Worm (Caenorhabditis elegans) whole organism, L4 larva: ENCODE measurements around the gene fbxb-78.
A peak's percentile ranks its signal among the peaks of the same experiment; 100 is the strongest.

ENCODE experiments used
- F44E2.7 ChIP-seq: fragments of 200-800 bp; sonication (Bioruptor generic); IDR thresholded peaks from 2 replicates; pipeline ENCODE4 v2.1.2; 2022; ENCODE audit warnings: missing genetic modification characterization, missing compliant biosample characterization
- R02D3.7 ChIP-seq: fragments of 150-350 bp; sonication (generic microtip); optimal IDR thresholded peaks from 3 replicates; lab custom pipeline; 2014; ENCODE audit warnings: missing biosample characterization, missing genetic modification characterization
- T20F7.1 ChIP-seq: fragments of 200-800 bp; sonication (Bioruptor generic); optimal IDR thresholded peaks from 2 replicates; lab custom pipeline; 2018; ENCODE audit warnings: mild to moderate bottlenecking, missing genetic modification characterization, missing compliant biosample characterization
- T26A8.4 ChIP-seq: fragments of 200-800 bp; sonication (Bioruptor generic); IDR thresholded peaks from 2 replicates; pipeline ENCODE4 v1.3.6; 2022; ENCODE audit warnings: missing genetic modification characterization, missing compliant biosample characterization
- Y105C5A.15 ChIP-seq: fragments of 200-800 bp; sonication (Bioruptor generic); IDR thresholded peaks from 2 replicates; pipeline ENCODE4 v1.3.6; 2022; ENCODE audit warnings: missing genetic modification characterization, missing compliant biosample characterization
- Y48G9A.11 ChIP-seq: fragments of 200-800 bp; sonication (Bioruptor generic); IDR thresholded peaks from 2 replicates; pipeline ENCODE4 v1.3.6; 2022; ENCODE audit warnings: missing genetic modification reagents, missing genetic modification characterization, missing compliant biosample characterization
- aha-1 ChIP-seq: fragments of 150-350 bp; peaks from one replicate; lab custom pipeline; 2014; ENCODE audit warnings: missing biosample characterization, missing genetic modification characterization
- aly-2 ChIP-seq: sonication (generic microtip); optimal IDR thresholded peaks from 2 replicates; lab custom pipeline; 2018; ENCODE audit warnings: missing biosample characterization, missing genetic modification characterization
- arid-1 ChIP-seq: fragments of 200-800 bp; sonication (Bioruptor generic); conservative IDR thresholded peaks from 2 replicates; pipeline ENCODE4 v1.3.6; 2022; ENCODE audit warnings: missing genetic modification reagents, missing genetic modification characterization, missing compliant biosample characterization
- ceh-44 ChIP-seq: fragments of 200-800 bp; sonication (Bioruptor generic); IDR thresholded peaks from 2 replicates; pipeline ENCODE4 v1.3.6; 2022; ENCODE audit warnings: missing genetic modification reagents, missing genetic modification characterization, missing compliant biosample characterization
- ces-1 ChIP-seq: fragments of 150-350 bp; sonication (generic microtip); optimal IDR thresholded peaks from 4 replicates; lab custom pipeline; 2014; ENCODE audit warnings: missing biosample characterization, missing genetic modification reagents, missing genetic modification characterization
- dmd-8 ChIP-seq: fragments of 200-800 bp; sonication (Bioruptor generic); IDR thresholded peaks from 2 replicates; pipeline ENCODE4 v1.3.6; 2022; ENCODE audit warnings: missing genetic modification characterization, missing compliant biosample characterization
- dpl-1 ChIP-seq: fragments of 150-350 bp; optimal IDR thresholded peaks from 2 replicates; lab custom pipeline; 2014; ENCODE audit warnings: missing biosample characterization, missing genetic modification reagents, missing genetic modification characterization
- dve-1 ChIP-seq: sonication (generic microtip); optimal IDR thresholded peaks from 2 replicates; lab custom pipeline; 2017; ENCODE audit warnings: antibody characterized with exemption, mild to moderate bottlenecking, missing genetic modification characterization, missing compliant biosample characterization; ENCODE audit not compliant: insufficient read depth
- egl-27 ChIP-seq: sonication (generic microtip); optimal IDR thresholded peaks from 3 replicates; lab custom pipeline; 2017; ENCODE audit warnings: missing biosample characterization, missing genetic modification reagents, missing genetic modification characterization
- fos-1 ChIP-seq: fragments of 150-350 bp; optimal IDR thresholded peaks from 2 replicates; lab custom pipeline; 2014; ENCODE audit warnings: missing biosample characterization, missing genetic modification characterization
- hlh-11 ChIP-seq: fragments of 200-800 bp; sonication (Bioruptor generic); optimal IDR thresholded peaks from 2 replicates; lab custom pipeline; 2018; ENCODE audit warnings: mild to moderate bottlenecking, missing genetic modification characterization, missing compliant biosample characterization
- hmg-1.1 ChIP-seq: fragments of 200-800 bp; sonication (Bioruptor generic); IDR thresholded peaks from 2 replicates; pipeline ENCODE4 v1.3.6; 2022; ENCODE audit warnings: missing genetic modification reagents, missing genetic modification characterization, missing compliant biosample characterization
- lim-7 ChIP-seq: fragments of 200-800 bp; sonication (Bioruptor generic); IDR thresholded peaks from 2 replicates; pipeline ENCODE4 v1.3.6; 2022; ENCODE audit warnings: missing genetic modification characterization, missing compliant biosample characterization
- lin-1 ChIP-seq: fragments of 200-800 bp; sonication (Bioruptor generic); IDR thresholded peaks from 2 replicates; pipeline ENCODE4 v1.3.6; 2022; ENCODE audit warnings: missing genetic modification reagents, missing genetic modification characterization, missing compliant biosample characterization
- lin-29 ChIP-seq: fragments of 200-800 bp; sonication (Bioruptor generic); IDR thresholded peaks from 2 replicates; pipeline ENCODE4 v1.3.6; 2022; ENCODE audit warnings: missing genetic modification reagents, missing genetic modification characterization, missing compliant biosample characterization
- lin-38 ChIP-seq: fragments of 200-800 bp; sonication (Bioruptor generic); IDR thresholded peaks from 2 replicates; pipeline ENCODE4 v1.3.6; 2022; ENCODE audit warnings: missing genetic modification reagents, missing genetic modification characterization, missing compliant biosample characterization
- lir-3 ChIP-seq: sonication (generic microtip); optimal IDR thresholded peaks from 2 replicates; lab custom pipeline; 2016; ENCODE audit warnings: mild to moderate bottlenecking, missing genetic modification characterization, missing compliant biosample characterization
- madf-9 ChIP-seq: fragments of 200-800 bp; sonication (Bioruptor generic); conservative IDR thresholded peaks from 2 replicates; pipeline ENCODE4 v1.3.6; 2022; ENCODE audit warnings: missing genetic modification reagents, missing genetic modification characterization, missing compliant biosample characterization
- mep-1 ChIP-seq: fragments of 150-350 bp; sonication (generic microtip); optimal IDR thresholded peaks from 3 replicates; lab custom pipeline; 2014; ENCODE audit warnings: missing biosample characterization, missing genetic modification characterization
- mes-2 ChIP-seq: sonication (generic microtip); optimal IDR thresholded peaks from 2 replicates; lab custom pipeline; 2016; ENCODE audit warnings: missing genotype, mild to moderate bottlenecking, missing genetic modification characterization, missing compliant biosample characterization; ENCODE audit not compliant: poor library complexity, severe bottlenecking
- mxl-3 ChIP-seq: fragments of 200-800 bp; sonication (Bioruptor generic); optimal IDR thresholded peaks from 2 replicates; lab custom pipeline; 2018; ENCODE audit warnings: mild to moderate bottlenecking, missing genetic modification characterization, missing compliant biosample characterization
- nhr-237 ChIP-seq: sonication (generic microtip); optimal IDR thresholded peaks from 2 replicates; lab custom pipeline; 2017; ENCODE audit warnings: missing biosample characterization, missing genetic modification characterization
- nhr-42 ChIP-seq: fragments of 200-800 bp; sonication (Bioruptor generic); IDR thresholded peaks from 2 replicates; pipeline ENCODE4 v1.3.6; 2022; ENCODE audit warnings: missing genetic modification characterization, missing compliant biosample characterization
- nhr-48 ChIP-seq: sonication (generic microtip); optimal IDR thresholded peaks from 2 replicates; lab custom pipeline; 2016; ENCODE audit warnings: mild to moderate bottlenecking, missing genetic modification characterization, missing compliant biosample characterization
- nhr-6 ChIP-seq: fragments of 150-350 bp; optimal IDR thresholded peaks from 2 replicates; lab custom pipeline; 2014; ENCODE audit warnings: missing biosample characterization, missing genetic modification characterization
- set-16 ChIP-seq: fragments of 200-800 bp; sonication (Bioruptor generic); IDR thresholded peaks from 2 replicates; pipeline ENCODE4 v1.3.6; 2022; ENCODE audit warnings: missing genetic modification reagents, missing genetic modification characterization, missing compliant biosample characterization
- snpc-1.2 ChIP-seq: fragments of 200-800 bp; sonication (Bioruptor generic); IDR thresholded peaks from 2 replicates; pipeline ENCODE4 v1.3.6; 2022; ENCODE audit warnings: missing genetic modification reagents, missing genetic modification characterization, missing compliant biosample characterization
- unc-39 ChIP-seq: sonication (generic microtip); optimal IDR thresholded peaks from 2 replicates; lab custom pipeline; 2017; ENCODE audit warnings: missing biosample characterization, missing genetic modification characterization
- unc-62 ChIP-seq, 3 experiments: fragments of 150-350 bp in 1 of 3; sonication (generic microtip); optimal IDR thresholded peaks in 2 of 3; peaks in 1 of 3; 1 replicate in 1 of 3; 2 replicates in 2 of 3; lab custom pipeline; 2014 to 2017; ENCODE audit warnings: missing biosample characterization in 3 of 3, missing genetic modification characterization in 3 of 3, missing genetic modification reagents in 3 of 3, missing genotype in 1 of 3
- zfp-2 ChIP-seq: sonication (generic microtip); optimal IDR thresholded peaks from 2 replicates; lab custom pipeline; 2016; ENCODE audit warnings: mild to moderate bottlenecking, missing genetic modification characterization, missing compliant biosample characterization
- ztf-11 ChIP-seq: fragments of 150-350 bp; optimal IDR thresholded peaks from 2 replicates; lab custom pipeline; 2014; ENCODE audit warnings: missing biosample characterization, missing genetic modification characterization

The fbxb-78 gene

DNA sequence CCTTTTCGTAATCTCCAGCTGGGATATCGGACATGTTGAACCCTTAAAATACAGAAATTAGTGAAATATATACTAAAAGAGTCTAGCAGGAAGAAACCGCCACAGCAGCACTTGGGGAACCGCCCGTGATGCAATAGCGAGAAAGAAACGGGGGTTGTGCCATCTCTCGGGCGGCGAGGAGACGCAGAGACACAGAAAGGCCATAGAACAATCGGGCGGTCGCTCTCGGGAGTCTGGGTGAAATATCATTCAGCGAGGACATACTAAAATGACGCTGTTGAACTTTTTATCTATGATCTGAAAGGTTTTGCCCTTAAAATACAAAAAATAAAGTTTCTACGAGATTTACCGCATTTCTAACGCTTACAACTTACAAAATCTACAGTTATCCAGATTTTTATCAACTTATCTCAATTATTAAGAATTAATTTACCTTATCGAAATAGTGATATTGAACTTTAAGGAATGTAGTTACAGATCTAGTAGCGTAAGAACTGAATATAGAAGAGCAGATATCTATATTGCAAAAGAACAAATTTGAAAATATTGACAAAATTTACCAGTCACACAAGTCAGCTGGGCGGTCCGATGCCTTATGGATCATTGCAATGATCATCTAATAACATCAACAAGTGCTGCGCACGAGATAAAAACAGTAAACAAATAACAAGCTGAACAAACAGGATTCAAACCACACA, 11.2 kb downstream of the fbxb-78 start, which contains the start of gene cyc-2.1 (continued):
- TF ChIP-seq aha-1 (tag; lab: Kevin White, UChicago) = peak; percentile 92
- peak; percentile 80 for TF ChIP-seq mep-1 (tag; lab: Kevin White, UChicago)
- TF ChIP-seq lin-38 = peak; percentile 79
- peak; percentile 17 for TF ChIP-seq dpl-1
- no peak for TF ChIP-seq lin-29 (GFP tag; lab: Robert Waterston, UW)
- no peak for TF ChIP-seq ztf-11 (tag; lab: Kevin White, UChicago)
- peak; percentile 57 for TF ChIP-seq nhr-48
- peak; percentile 82 for TF ChIP-seq snpc-1.2 (GFP tag; lab: Robert Waterston, UW)
- TF ChIP-seq R02D3.7 = no peak
- TF ChIP-seq Y48G9A.11 (GFP tag; lab: Robert Waterston, UW) = peak; percentile 28; the same call in 1 of the 2 replicates
- 0 out of 2 replicates have a peak, but pooled peaks have one; percentile 54 for TF ChIP-seq dmd-8 (GFP tag; lab: Robert Waterston, UW)
- TF ChIP-seq fos-1 (tag; lab: Kevin White, UChicago) = no peak
- TF ChIP-seq lin-1 (GFP tag; lab: Robert Waterston, UW) = peak; percentile 63; the same call in 1 of the 2 replicates
- peak; percentile 62 for TF ChIP-seq dve-1 (tag; lab: Kevin White, UChicago)
- peak in 1 of 2 experiments; percentile 8 for TF ChIP-seq unc-62 (GFP tag; optimal IDR thresholded peaks at IDR 0.05 in 1 of 2; lab: Kevin White, UChicago)
- TF ChIP-seq unc-62 (tag; optimal IDR thresholded peaks at IDR 0.05; lab: Kevin White, UChicago) = no peak
- peak; percentile 50 for TF ChIP-seq T20F7.1 (GFP tag; lab: Kevin White, UChicago)
- peak; percentile 85 for TF ChIP-seq hlh-11 (tag; lab: Kevin White, UChicago)
- peak; percentile 64 for TF ChIP-seq Y105C5A.15
- TF ChIP-seq mxl-3 (GFP tag; lab: Kevin White, UChicago) = peak; percentile 45
- TF ChIP-seq aly-2 (tag; lab: Kevin White, UChicago) = no peak
- peak; percentile 73 for TF ChIP-seq T26A8.4 (GFP tag; lab: Robert Waterston, UW)
- TF ChIP-seq unc-39 (tag; lab: Kevin White, UChicago) = no peak
- TF ChIP-seq nhr-6 (tag; lab: Kevin White, UChicago) = peak; percentile 61
- peak; percentile 51; the same call in 1 of the 2 replicates for TF ChIP-seq hmg-1.1 (GFP tag; lab: Robert Waterston, UW)
- peak; percentile 71 for TF ChIP-seq arid-1
- TF ChIP-seq mes-2 = peak; percentile 76
- TF ChIP-seq nhr-237 = peak; percentile 21
- TF ChIP-seq ces-1 = no peak
- TF ChIP-seq egl-27 (tag; lab: Kevin White, UChicago) = no peak
- TF ChIP-seq zfp-2 (tag; lab: Kevin White, UChicago) = peak; percentile 11
- no peak for TF ChIP-seq nhr-42 (GFP tag; lab: Robert Waterston, UW)
- no peak for TF ChIP-seq lir-3
- TF ChIP-seq, all 104 proteins: peak for 54

DNA sequence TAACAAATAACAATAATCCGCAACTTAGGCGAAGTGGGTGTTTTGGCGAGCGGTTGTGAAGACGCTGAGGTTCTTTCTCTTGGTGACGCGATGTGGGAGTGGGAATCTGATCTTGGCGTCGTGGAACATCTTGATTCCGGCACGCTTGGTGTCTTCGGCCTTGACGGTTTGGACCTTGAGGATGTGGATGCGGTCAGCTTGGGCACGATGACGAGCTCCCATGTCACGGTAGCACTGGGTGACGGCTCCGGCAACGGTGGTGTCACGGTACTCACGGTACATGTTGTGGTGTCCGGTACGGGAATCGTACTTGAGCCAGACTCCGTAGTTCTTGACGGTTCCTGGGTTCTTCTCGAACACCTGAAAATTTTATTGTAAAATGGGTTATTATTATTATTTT, 11.8 kb downstream of the fbxb-78 start:
- TF ChIP-seq lim-7 (GFP tag; lab: Robert Waterston, UW) (peak; percentile 48; the same call in 1 of the 2 replicates), aly-2 (tag; lab: Kevin White, UChicago) (no peak), F44E2.7 (GFP tag; lab: Robert Waterston, UW) (0 out of 2 replicates have a peak, but pooled peaks have one; percentile 20), set-16 (GFP tag; lab: Robert Waterston, UW) (peak; percentile 69), ceh-44 (GFP tag; lab: Robert Waterston, UW) (0 out of 2 replicates have a peak, but pooled peaks have one; percentile 46), aha-1 (tag; lab: Kevin White, UChicago) (peak; percentile 29), madf-9 (GFP tag; lab: Robert Waterston, UW) (no peak)
- TF ChIP-seq, all 104 proteins: peak for 5
